Fruit fly (Drosophila melanogaster) Kc167 (cell line): Measurements from ENCODE around the gene mesh.

Experiments used
- Myc ChIP-seq: fragments of >200 bp; optimal IDR thresholded peaks from 2 replicates; lab custom pipeline; 2017; ENCODE audit warnings: missing external identifiers
- Sin3A ChIP-seq: fragments of >200 bp; optimal IDR thresholded peaks from 2 replicates; lab custom pipeline; 2018; ENCODE audit warnings: missing external identifiers
- h ChIP-seq: fragments of >200 bp; optimal IDR thresholded peaks from 3 replicates; lab custom pipeline; 2018; ENCODE audit warnings: missing external identifiers
- insv ChIP-seq: fragments of >200 bp; optimal IDR thresholded peaks from 3 replicates; lab custom pipeline; 2018; ENCODE audit warnings: missing external identifiers
- psq ChIP-seq: fragments of >200 bp; optimal IDR thresholded peaks from 2 replicates; lab custom pipeline; 2017; ENCODE audit warnings: missing external identifiers
- ttk ChIP-seq: sonication (Bioruptor generic); optimal IDR thresholded peaks from 2 replicates; lab custom pipeline; 2017; ENCODE audit warnings: missing external identifiers

mesh gene

dm6 chr3R:31196731-31197130 is 1.2 kb upstream of the mesh start, which contains the start of gene CG1544:
Gene CG1544, plus strand, starts transcription at chr3R:31196916.
- TF ChIP-seq ttk (lab: Kevin White, UChicago) (no peak), Myc (lab: Kevin White, UChicago) (no peak), insv (lab: Kevin White, UChicago) (no peak), psq (lab: Kevin White, UChicago) (no peak), Sin3A (lab: Kevin White, UChicago) (no peak), h (lab: Kevin White, UChicago) (no peak)

DNA sequence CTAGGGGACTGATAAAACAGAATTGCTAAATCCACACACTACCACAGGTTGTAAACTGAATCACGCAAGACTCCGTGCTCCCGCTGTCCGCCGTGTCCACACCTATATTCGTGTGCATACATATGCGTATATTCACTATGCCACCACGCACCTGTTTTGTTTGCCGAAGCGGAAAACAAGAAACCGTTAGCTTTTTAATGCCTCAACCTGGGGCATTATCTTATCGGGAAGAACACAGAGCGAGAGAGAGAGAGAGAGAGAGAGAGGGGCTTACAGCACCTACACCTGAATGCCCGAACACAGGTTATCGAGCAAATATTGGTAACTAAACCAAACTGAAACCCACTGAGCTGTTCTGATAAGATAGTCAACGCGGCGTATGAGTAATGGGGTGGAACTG is 935 bp downstream of the mesh start:
- TF ChIP-seq insv (lab: Kevin White, UChicago) (no peak), h (lab: Kevin White, UChicago) (no peak), psq (lab: Kevin White, UChicago) (no peak), ttk (lab: Kevin White, UChicago) (no peak), Sin3A (lab: Kevin White, UChicago) (no peak)

DNA sequence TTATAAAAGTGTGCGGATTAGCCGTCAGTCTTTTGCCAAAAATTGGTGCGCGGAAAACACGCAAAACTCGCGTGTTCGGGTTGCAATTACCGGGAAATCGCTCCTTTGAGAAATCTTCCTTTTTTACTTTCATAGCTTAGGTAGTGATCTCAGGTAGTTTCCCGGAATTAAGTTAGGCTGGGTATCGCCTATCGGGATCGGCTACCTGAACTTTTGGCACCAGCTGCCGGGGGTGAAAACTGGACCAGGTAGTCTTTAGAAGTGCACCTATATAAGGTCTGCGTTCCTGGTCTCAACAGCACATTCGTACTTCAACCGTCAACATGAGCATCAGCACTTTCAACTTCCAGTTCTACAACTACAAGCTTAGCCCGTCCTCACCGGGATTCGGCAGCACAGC is 2.5 kb downstream of the mesh start, which contains the start of gene bnk:
TSS of gene bnk (plus strand) at position 301 of the 400 bp plus-strand sequence.
- no peak for TF ChIP-seq psq (lab: Kevin White, UChicago)
- TF ChIP-seq Myc (lab: Kevin White, UChicago), result no peak
- TF ChIP-seq ttk (lab: Kevin White, UChicago), result no peak
- no peak for TF ChIP-seq insv (lab: Kevin White, UChicago)

dm6 chr3R:31181816-31182215 is 13.7 kb downstream of the mesh start:
- TF ChIP-seq psq (lab: Kevin White, UChicago), result no peak
- TF ChIP-seq ttk (lab: Kevin White, UChicago), result no peak
- TF ChIP-seq Sin3A (lab: Kevin White, UChicago), result no peak
- TF ChIP-seq h (lab: Kevin White, UChicago), result no peak
- no peak for TF ChIP-seq Myc (lab: Kevin White, UChicago)
- TF ChIP-seq insv (lab: Kevin White, UChicago), result no peak

dm6 chr3R:31168968-31169367 is 26.6 kb downstream of the mesh start, which contains the start of gene stops:
Gene stops, minus strand, starts transcription at chr3R:31169106.
- TF ChIP-seq ttk (lab: Kevin White, UChicago) (no peak), psq (lab: Kevin White, UChicago) (no peak), Sin3A (lab: Kevin White, UChicago) (no peak), insv (lab: Kevin White, UChicago) (no peak), h (lab: Kevin White, UChicago) (no peak), Myc (lab: Kevin White, UChicago) (no peak)

DNA sequence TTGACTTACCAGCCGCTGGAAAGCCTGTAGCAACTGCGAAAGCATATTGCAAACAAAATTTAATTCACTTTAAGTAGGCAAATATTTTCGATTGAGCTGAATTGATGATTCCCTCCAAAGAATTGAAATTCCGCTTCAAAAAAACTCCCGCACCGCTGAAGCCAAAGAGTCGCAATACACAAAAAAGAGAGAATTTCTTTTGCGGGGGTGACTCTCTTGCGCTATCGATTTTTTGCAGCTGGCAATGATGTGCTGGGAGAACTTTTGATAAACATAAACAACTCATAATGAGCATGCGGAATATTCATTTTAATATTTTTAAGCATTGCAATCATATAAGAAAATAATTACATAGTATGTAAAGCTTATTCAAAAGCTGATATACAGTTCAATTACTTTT is 27.1 kb downstream of the mesh start:
- TF ChIP-seq psq (lab: Kevin White, UChicago) (no peak), ttk (lab: Kevin White, UChicago) (no peak), Myc (lab: Kevin White, UChicago) (no peak), Sin3A (lab: Kevin White, UChicago) (no peak), insv (lab: Kevin White, UChicago) (no peak), h (lab: Kevin White, UChicago) (no peak)

DNA sequence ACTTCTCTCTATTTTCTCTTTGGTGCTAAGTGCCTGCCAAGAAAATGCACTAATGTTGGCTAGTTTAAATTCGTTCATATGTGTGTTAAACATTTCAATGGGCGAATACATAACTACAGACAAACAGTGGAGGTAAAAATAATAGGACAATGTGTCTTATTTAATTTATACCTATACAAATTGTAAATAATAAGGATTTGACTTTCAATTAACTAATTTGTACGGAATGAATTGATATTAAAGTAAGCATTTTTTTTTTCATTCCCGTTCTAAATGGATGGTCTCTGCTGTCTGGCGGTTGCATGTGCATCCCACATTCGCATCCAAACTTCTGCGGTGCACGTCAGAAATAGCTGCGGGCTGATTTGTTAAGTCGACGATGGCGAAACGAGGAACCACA is 48.6 kb downstream of the mesh start:
- TF ChIP-seq h (lab: Kevin White, UChicago), result no peak
- TF ChIP-seq psq (lab: Kevin White, UChicago), result no peak
- TF ChIP-seq Sin3A (lab: Kevin White, UChicago), result no peak
- no peak for TF ChIP-seq ttk (lab: Kevin White, UChicago)
- no peak for TF ChIP-seq insv (lab: Kevin White, UChicago)
- no peak for TF ChIP-seq Myc (lab: Kevin White, UChicago)

DNA sequence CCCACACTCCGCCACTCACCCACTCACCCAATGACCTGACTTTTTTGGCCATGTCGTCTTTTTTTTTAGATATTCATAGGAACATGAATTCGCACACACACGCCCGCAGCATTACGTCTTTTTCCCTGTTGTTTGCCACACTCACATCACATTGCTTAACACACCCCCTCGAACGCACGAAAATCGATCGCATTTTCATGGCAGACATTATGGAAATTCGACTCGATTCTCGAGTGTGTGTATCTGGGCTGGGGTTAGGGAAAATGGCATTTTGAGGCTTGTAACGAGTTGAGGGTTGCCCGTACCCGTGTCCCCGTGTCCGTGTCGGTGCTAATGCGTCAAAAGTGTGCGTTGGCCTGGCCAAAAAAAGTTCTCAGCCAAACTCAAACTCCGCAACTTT is 53.9 kb downstream of the mesh start:
- TF ChIP-seq insv (lab: Kevin White, UChicago), result no peak
- TF ChIP-seq Sin3A (lab: Kevin White, UChicago), result no peak
- no peak for TF ChIP-seq ttk (lab: Kevin White, UChicago)
- TF ChIP-seq Myc (lab: Kevin White, UChicago), result no peak
- TF ChIP-seq h (lab: Kevin White, UChicago), result no peak
- TF ChIP-seq psq (lab: Kevin White, UChicago), result no peak

DNA sequence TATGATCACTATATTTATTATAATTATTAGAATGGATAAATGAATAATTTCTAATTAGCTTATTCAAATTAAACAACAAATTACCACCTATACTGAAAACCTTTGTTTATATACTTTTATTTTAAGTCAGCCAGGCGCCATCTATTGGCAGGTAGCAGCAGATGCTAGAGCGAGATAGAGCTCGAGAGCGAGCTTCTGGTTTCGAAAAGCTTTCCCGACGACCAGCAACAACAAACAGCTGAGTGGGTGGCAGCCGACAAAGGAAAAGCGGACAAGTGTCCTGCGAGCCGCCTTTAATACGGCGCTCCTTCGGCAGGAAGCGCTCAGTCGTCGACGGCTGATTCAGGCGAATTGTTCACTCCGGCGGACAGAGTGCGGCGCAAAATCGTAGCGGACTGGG is 61.5 kb downstream of the mesh start, which contains the start of gene Gycbeta100B:
TSS of gene Gycbeta100B (plus strand) at position 337 of the 400 bp plus-strand sequence.
- TF ChIP-seq insv (lab: Kevin White, UChicago) (no peak), h (lab: Kevin White, UChicago) (peak; percentile 77)

dm6 chr3R:31130566-31130965 is 65.0 kb downstream of the mesh start, which contains the start of gene Ktch:
Gene Ktch, minus strand, starts transcription at chr3R:31130666.
- TF ChIP-seq psq (lab: Kevin White, UChicago), result no peak
- no peak for TF ChIP-seq h (lab: Kevin White, UChicago)
- no peak for TF ChIP-seq Myc (lab: Kevin White, UChicago)
- no peak for TF ChIP-seq Sin3A (lab: Kevin White, UChicago)
- TF ChIP-seq insv (lab: Kevin White, UChicago), result no peak
- TF ChIP-seq ttk (lab: Kevin White, UChicago), result no peak
